Fruit fly (Drosophila melanogaster) whole organism, pupa: Measurements from ENCODE around the gene CG11454.

Experiments used
- CG12605 ChIP-seq: fragments of 200-800 bp; sonication (Bioruptor generic); IDR thresholded peaks from 2 replicates; pipeline ENCODE4 v1.3.6; 2022; ENCODE audit warnings: missing biosample characterization, missing genetic modification characterization
- CG14655 ChIP-seq: fragments of 200-800 bp; sonication (Bioruptor generic); optimal IDR thresholded peaks from 3 replicates; lab custom pipeline; 2017; ENCODE audit warnings: mild to moderate bottlenecking, missing biosample characterization, missing genetic modification reagents, missing genetic modification characterization
- CG15710 ChIP-seq: fragments of 200-800 bp; sonication (Bioruptor generic); optimal IDR thresholded peaks from 2 replicates; lab custom pipeline; 2018; ENCODE audit warnings: missing biosample characterization, mild to moderate bottlenecking, missing genetic modification characterization, moderate library complexity
- CG32121 ChIP-seq: fragments of 200-800 bp; sonication (Bioruptor generic); IDR thresholded peaks from 2 replicates; pipeline ENCODE4 v1.3.6; 2022; ENCODE audit warnings: missing biosample characterization, missing genetic modification characterization
- CG34367 ChIP-seq: fragments of 200-800 bp; sonication (Bioruptor generic); optimal IDR thresholded peaks from 2 replicates; lab custom pipeline; 2018; ENCODE audit warnings: missing biosample characterization, mild to moderate bottlenecking, missing genetic modification characterization
- CG8301 ChIP-seq: fragments of 200-800 bp; sonication (Bioruptor generic); optimal IDR thresholded peaks from 2 replicates; lab custom pipeline; 2018; ENCODE audit warnings: missing biosample characterization, mild to moderate bottlenecking, missing genetic modification characterization
- EcR ChIP-seq: fragments of 200-800 bp; sonication (Bioruptor generic); optimal IDR thresholded peaks from 3 replicates; lab custom pipeline; 2019; ENCODE audit warnings: missing biosample characterization, missing genetic modification characterization, mild to moderate bottlenecking, moderate library complexity, missing genetic modification reagents
- Ets98B ChIP-seq: fragments of 200-800 bp; sonication (Bioruptor generic); IDR thresholded peaks from 2 replicates; pipeline ENCODE4 v1.3.6; 2022; ENCODE audit warnings: missing biosample characterization, missing genetic modification characterization
- Pif1A ChIP-seq: fragments of 200-800 bp; sonication (Bioruptor generic); optimal IDR thresholded peaks from 3 replicates; lab custom pipeline; 2016; ENCODE audit warnings: missing biosample characterization, missing genetic modification characterization
- gl ChIP-seq: fragments of 200-800 bp; sonication (Bioruptor generic); optimal IDR thresholded peaks from 2 replicates; lab custom pipeline; 2018; ENCODE audit warnings: missing biosample characterization, mild to moderate bottlenecking, missing genetic modification characterization
- rn ChIP-seq: fragments of 200-800 bp; sonication (Bioruptor generic); IDR thresholded peaks from 2 replicates; pipeline ENCODE4 v1.3.6; 2022; ENCODE audit warnings: missing biosample characterization, missing genetic modification characterization

DNA sequence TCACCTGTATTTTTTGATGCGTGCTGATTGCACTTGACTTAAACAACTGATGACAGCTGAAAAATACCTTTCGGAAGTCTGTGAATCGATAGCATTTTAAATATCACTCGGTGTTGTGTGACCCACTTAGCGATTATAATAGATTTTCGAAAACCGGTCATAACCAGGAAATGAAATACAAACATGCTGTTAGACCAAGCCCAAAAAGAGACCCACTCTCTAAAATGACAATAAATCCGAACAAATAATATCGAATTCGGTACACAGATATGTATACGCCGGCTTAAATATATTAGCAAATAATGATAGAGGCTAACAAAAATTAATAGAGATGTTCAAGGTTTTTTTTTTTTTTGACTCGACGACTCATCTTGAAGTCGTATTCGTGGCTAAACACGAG, 32.6 kb downstream of the CG11454 start:
- TF ChIP-seq CG12605 (GFP tag; lab: Robert Waterston, UW) = no peak
- TF ChIP-seq Ets98B (GFP tag; lab: Robert Waterston, UW) = no peak
- no peak for TF ChIP-seq Pif1A (GFP tag; lab: Kevin White, UChicago)
- TF ChIP-seq rn (GFP tag; lab: Robert Waterston, UW) = no peak
- TF ChIP-seq CG15710 = no peak
- no peak for TF ChIP-seq EcR (GFP tag; lab: Kevin White, UChicago)
- TF ChIP-seq CG8301 = no peak
- TF ChIP-seq gl = no peak
- TF ChIP-seq CG14655 = no peak
- no peak for TF ChIP-seq CG32121 (GFP tag; lab: Robert Waterston, UW)
- TF ChIP-seq CG34367 (tag; lab: Kevin White, UChicago) = no peak
